Fruit fly (Drosophila melanogaster) whole organism, embryonic: ENCODE measurements around the gene CG15425.

Source experiments
- Atf3 ChIP-seq: fragments of 200-800 bp; sonication (Bioruptor generic); optimal IDR thresholded peaks from 3 replicates; lab custom pipeline; 2016; ENCODE audit warnings: missing biosample characterization, missing genetic modification characterization
- Blimp-1 ChIP-seq: fragments of 200-800 bp; sonication (Bioruptor generic); optimal IDR thresholded peaks from 3 replicates; lab custom pipeline; 2018; ENCODE audit warnings: missing biosample characterization, missing genetic modification characterization, mild to moderate bottlenecking, moderate library complexity, missing genetic modification reagents
- CG10462 ChIP-seq: fragments of 200-800 bp; sonication (Bioruptor generic); optimal IDR thresholded peaks from 2 replicates; lab custom pipeline; 2016; ENCODE audit warnings: missing biosample characterization, missing genetic modification characterization
- CG11504 ChIP-seq: fragments of 200-800 bp; sonication (Bioruptor generic); optimal IDR thresholded peaks from 3 replicates; lab custom pipeline; 2019; ENCODE audit warnings: missing biosample characterization, mild to moderate bottlenecking, missing genetic modification characterization, moderate library complexity
- CG12104 ChIP-seq: fragments of 200-800 bp; sonication (Bioruptor generic); optimal IDR thresholded peaks from 3 replicates; lab custom pipeline; 2016; ENCODE audit warnings: missing biosample characterization, missing genetic modification characterization
- CG1233 ChIP-seq: fragments of 200-800 bp; sonication (Bioruptor generic); optimal IDR thresholded peaks from 4 replicates; lab custom pipeline; 2018; ENCODE audit warnings: missing biosample characterization, mild to moderate bottlenecking, missing genetic modification characterization
- CG12391 ChIP-seq: fragments of 200-800 bp; sonication (Bioruptor generic); optimal IDR thresholded peaks from 3 replicates; lab custom pipeline; 2018; ENCODE audit warnings: missing biosample characterization, mild to moderate bottlenecking, missing genetic modification characterization, moderate library complexity
- CG17359 ChIP-seq: fragments of 200-800 bp; sonication (Bioruptor generic); optimal IDR thresholded peaks from 3 replicates; lab custom pipeline; 2018; ENCODE audit warnings: missing biosample characterization, mild to moderate bottlenecking, missing genetic modification characterization, moderate library complexity
- CG17912 ChIP-seq: fragments of 200-800 bp; sonication (Bioruptor generic); optimal IDR thresholded peaks from 2 replicates; lab custom pipeline; 2018; ENCODE audit warnings: missing biosample characterization, mild to moderate bottlenecking, missing genetic modification characterization
- CG18619 ChIP-seq: fragments of 200-800 bp; sonication (Bioruptor generic); optimal IDR thresholded peaks from 3 replicates; lab custom pipeline; 2017; ENCODE audit warnings: missing biosample characterization, mild to moderate bottlenecking, missing genetic modification characterization
- CG31441 ChIP-seq: fragments of 200-800 bp; sonication (Bioruptor generic); IDR thresholded peaks from 2 replicates; pipeline ENCODE4 v1.3.6; 2022; ENCODE audit warnings: missing biosample characterization, missing genetic modification characterization
- CG3407 ChIP-seq: fragments of 200-800 bp; sonication (Bioruptor generic); optimal IDR thresholded peaks from 2 replicates; lab custom pipeline; 2018; ENCODE audit warnings: missing biosample characterization, mild to moderate bottlenecking, missing genetic modification characterization
- CG3838 ChIP-seq: fragments of 200-800 bp; sonication (Bioruptor generic); optimal IDR thresholded peaks from 3 replicates; lab custom pipeline; 2016; ENCODE audit warnings: missing biosample characterization, missing genetic modification characterization
- CG3847 ChIP-seq: fragments of 200-800 bp; sonication (Bioruptor generic); IDR thresholded peaks from 2 replicates; pipeline ENCODE4 v1.3.6; 2022; ENCODE audit warnings: missing biosample characterization, missing genetic modification characterization
- CG4282 ChIP-seq: fragments of 200-800 bp; sonication (Bioruptor generic); optimal IDR thresholded peaks from 2 replicates; lab custom pipeline; 2016; ENCODE audit warnings: missing biosample characterization, missing genetic modification characterization
- CG43689 ChIP-seq: fragments of 200-800 bp; sonication (Bioruptor generic); IDR thresholded peaks from 2 replicates; pipeline ENCODE4 v1.3.6; 2022; ENCODE audit warnings: missing biosample characterization, missing genetic modification characterization
- CG4854 ChIP-seq: fragments of 200-800 bp; sonication (Bioruptor generic); optimal IDR thresholded peaks from 2 replicates; lab custom pipeline; 2016; ENCODE audit warnings: missing biosample characterization, missing genetic modification characterization, inconsistent platforms
- CG7556 ChIP-seq: fragments of 200-800 bp; sonication (Bioruptor generic); optimal IDR thresholded peaks from 2 replicates; lab custom pipeline; 2017; ENCODE audit warnings: missing biosample characterization, mild to moderate bottlenecking, missing genetic modification characterization
- CG7963 ChIP-seq: fragments of 200-800 bp; sonication (Bioruptor generic); IDR thresholded peaks from 3 replicates; pipeline ENCODE4 v1.3.6; 2022; ENCODE audit warnings: missing biosample characterization, missing genetic modification characterization; ENCODE audit not compliant: partially characterized antibody
- CHES-1-like ChIP-seq: fragments of 200-800 bp; sonication (Bioruptor generic); optimal IDR thresholded peaks from 2 replicates; lab custom pipeline; 2016; ENCODE audit warnings: missing biosample characterization, missing genetic modification characterization
- Dip3 ChIP-seq: fragments of 200-800 bp; sonication (Bioruptor generic); optimal IDR thresholded peaks from 3 replicates; lab custom pipeline; 2016; ENCODE audit warnings: missing biosample characterization, missing genetic modification characterization
- Dll ChIP-seq: fragments of 200-800 bp; sonication (Bioruptor generic); IDR thresholded peaks from 4 replicates; pipeline ENCODE4 v1.3.6; 2022; ENCODE audit warnings: missing biosample characterization, missing genetic modification characterization; ENCODE audit not compliant: partially characterized antibody
- E2f1 ChIP-seq: fragments of 200-800 bp; sonication (Bioruptor generic); IDR thresholded peaks from 2 replicates; pipeline ENCODE4 v1.3.6; 2022; ENCODE audit warnings: missing biosample characterization, missing genetic modification characterization
- Fer1 ChIP-seq: fragments of 200-800 bp; sonication (Bioruptor generic); optimal IDR thresholded peaks from 2 replicates; lab custom pipeline; 2017; ENCODE audit warnings: missing biosample characterization, mild to moderate bottlenecking, missing genetic modification characterization
- HLHmδ ChIP-seq: fragments of 200-800 bp; sonication (Bioruptor generic); optimal IDR thresholded peaks from 2 replicates; lab custom pipeline; 2018; ENCODE audit warnings: missing biosample characterization, mild to moderate bottlenecking, missing genetic modification characterization, moderate library complexity
- Jarid2 ChIP-seq: fragments of 200-800 bp; sonication (Bioruptor generic); optimal IDR thresholded peaks from 3 replicates; lab custom pipeline; 2017; ENCODE audit warnings: mild to moderate bottlenecking, missing biosample characterization, missing genetic modification reagents, missing genetic modification characterization
- NFAT ChIP-seq: fragments of 200-800 bp; sonication (Bioruptor generic); IDR thresholded peaks from 2 replicates; pipeline ENCODE4 v1.3.6; 2022; ENCODE audit warnings: missing biosample characterization, missing genetic modification characterization
- cad ChIP-seq: fragments of >200 bp; optimal IDR thresholded peaks from 2 replicates; lab custom pipeline; 2017; ENCODE audit warnings: missing biosample characterization, missing genetic modification characterization
- croc ChIP-seq: fragments of 200-800 bp; sonication (Bioruptor generic); conservative IDR thresholded peaks from 3 replicates; pipeline ENCODE4 v1.3.6; 2022; ENCODE audit warnings: missing biosample characterization, missing genetic modification characterization
- fd96Cb ChIP-seq: fragments of 200-800 bp; sonication (Bioruptor generic); optimal IDR thresholded peaks from 2 replicates; lab custom pipeline; 2018; ENCODE audit warnings: missing biosample characterization, mild to moderate bottlenecking, missing genetic modification characterization, moderate library complexity
- gro ChIP-seq: fragments of 200-800 bp; sonication (Bioruptor generic); optimal IDR thresholded peaks from 2 replicates; lab custom pipeline; 2016; ENCODE audit warnings: missing biosample characterization, missing genetic modification characterization
- gt ChIP-seq: fragments of 200-800 bp; sonication (Bioruptor generic); IDR thresholded peaks from 2 replicates; pipeline ENCODE4 v1.3.6; 2022; ENCODE audit warnings: missing biosample characterization, missing genetic modification characterization
- hb ChIP-seq: fragments of 200-800 bp; sonication (Bioruptor generic); IDR thresholded peaks from 3 replicates; pipeline ENCODE4 v1.3.6; 2022; ENCODE audit warnings: missing biosample characterization, missing genetic modification characterization; ENCODE audit not compliant: partially characterized antibody
- kni ChIP-seq: fragments of 200-800 bp; sonication (Bioruptor generic); optimal IDR thresholded peaks from 3 replicates; lab custom pipeline; 2017; ENCODE audit warnings: mild to moderate bottlenecking, missing biosample characterization, missing genetic modification reagents, missing genetic modification characterization
- lbe ChIP-seq: fragments of 200-800 bp; sonication (Bioruptor generic); optimal IDR thresholded peaks from 2 replicates; lab custom pipeline; 2016; ENCODE audit warnings: missing biosample characterization, mild to moderate bottlenecking, missing genetic modification characterization
- lov ChIP-seq, 2 experiments: fragments of 200-800 bp in 1 of 2; fragments of >200 bp in 1 of 2; sonication (Bioruptor generic) in 1 of 2; IDR thresholded peaks in 1 of 2; optimal IDR thresholded peaks in 1 of 2; 2 replicates in 1 of 2; 3 replicates in 1 of 2; pipeline versions ENCODE4 v1.3.6 to Lab custom; 2017 to 2022; ENCODE audit warnings: missing biosample characterization in 1 of 2, missing genetic modification characterization in 1 of 2
- maf-S ChIP-seq: fragments of 200-800 bp; sonication (Bioruptor generic); optimal IDR thresholded peaks from 2 replicates; lab custom pipeline; 2016; ENCODE audit warnings: missing biosample characterization, missing genetic modification characterization
- nau ChIP-seq: fragments of 200-800 bp; sonication (Bioruptor generic); optimal IDR thresholded peaks from 3 replicates; lab custom pipeline; 2017; ENCODE audit warnings: missing biosample characterization, mild to moderate bottlenecking, missing genetic modification characterization, missing genetic modification reagents
- nom ChIP-seq: fragments of 200-800 bp; sonication (Bioruptor generic); optimal IDR thresholded peaks from 2 replicates; lab custom pipeline; 2017; ENCODE audit warnings: missing biosample characterization, missing genetic modification characterization, mild to moderate bottlenecking, moderate library complexity, missing genetic modification reagents
- pita ChIP-seq: fragments of 200-800 bp; sonication (Bioruptor generic); optimal IDR thresholded peaks from 2 replicates; lab custom pipeline; 2017; ENCODE audit warnings: missing biosample characterization, mild to moderate bottlenecking, missing genetic modification characterization
- ranshi ChIP-seq: fragments of 200-800 bp; sonication (Bioruptor generic); IDR thresholded peaks from 2 replicates; pipeline ENCODE4 v1.3.6; 2022; ENCODE audit warnings: missing biosample characterization, missing genetic modification characterization
- repo ChIP-seq: fragments of 200-800 bp; sonication (Bioruptor generic); optimal IDR thresholded peaks from 2 replicates; lab custom pipeline; 2016; ENCODE audit warnings: missing biosample characterization, missing genetic modification characterization
- run ChIP-seq: fragments of 200-800 bp; sonication (Bioruptor generic); optimal IDR thresholded peaks from 3 replicates; lab custom pipeline; 2018; ENCODE audit warnings: missing biosample characterization, mild to moderate bottlenecking, missing genetic modification characterization
- sens-2 ChIP-seq: fragments of 200-800 bp; sonication (Bioruptor generic); IDR thresholded peaks from 2 replicates; pipeline ENCODE4 v1.3.6; 2022; ENCODE audit warnings: missing biosample characterization, missing genetic modification characterization
- sima ChIP-seq: fragments of 200-800 bp; sonication (Bioruptor generic); optimal IDR thresholded peaks from 2 replicates; lab custom pipeline; 2016; ENCODE audit warnings: missing biosample characterization, missing genetic modification characterization
- sob ChIP-seq: fragments of 200-800 bp; sonication (Bioruptor generic); IDR thresholded peaks from 2 replicates; pipeline ENCODE4 v1.3.6; 2022; ENCODE audit warnings: missing biosample characterization, missing genetic modification characterization
- wor ChIP-seq: fragments of 200-800 bp; sonication (Bioruptor generic); IDR thresholded peaks from 2 replicates; pipeline ENCODE4 v1.3.6; 2022; ENCODE audit warnings: missing biosample characterization, missing genetic modification characterization
- zen2 ChIP-seq: fragments of 200-800 bp; sonication (Bioruptor generic); IDR thresholded peaks from 3 replicates; pipeline ENCODE4 v1.3.6; 2022; ENCODE audit warnings: missing biosample characterization, missing genetic modification characterization; ENCODE audit not compliant: partially characterized antibody

Gene CG15425

dm6 chr2L:4282681-4283343 lies 25.4 kb downstream of the CG15425 start, which contains the start of gene tutl (continued):
- TF ChIP-seq wor (peak; percentile 69), zen2 (GFP tag; lab: Robert Waterston, UW) (peak; percentile 65), CG31441 (GFP tag; lab: Robert Waterston, UW) (peak; percentile 82), CG18619 (peak; percentile 82), gt (0 out of 2 replicates have a peak, but pooled peaks have one; percentile 29), fd96Cb (peak; percentile 79), CG17359 (tag; lab: Kevin White, UChicago) (peak; percentile 73), CG3847 (GFP tag; lab: Robert Waterston, UW) (peak; percentile 79), Atf3 (peak; percentile 75), hb (GFP tag; lab: Robert Waterston, UW) (no peak), CG4282 (peak; percentile 47), nom (GFP tag; lab: Kevin White, UChicago) (peak; percentile 65), kni (GFP tag; lab: Kevin White, UChicago) (peak; percentile 94), CG4854 (GFP tag; lab: Kevin White, UChicago) (peak; percentile 48), sob (peak; percentile 78), CG12104 (GFP tag; lab: Kevin White, UChicago) (peak; percentile 65), E2f1 (GFP tag; lab: Robert Waterston, UW) (peak; percentile 77), Dll (GFP tag; lab: Robert Waterston, UW) (peak; percentile 17; the same call in 1 of the 4 replicates), CG43689 (GFP tag; lab: Robert Waterston, UW) (peak; percentile 4; the same call in 1 of the 2 replicates), lbe (GFP tag; lab: Kevin White, UChicago) (peak; percentile 86), Dip3 (GFP tag; lab: Kevin White, UChicago) (peak; percentile 50), CG3407 (peak; percentile 51), HLHmδ (peak; percentile 45), sens-2 (GFP tag; lab: Robert Waterston, UW) (peak; percentile 66), CG7556 (GFP tag; lab: Kevin White, UChicago) (peak; percentile 89), ranshi (GFP tag; lab: Robert Waterston, UW) (peak; percentile 81), pita (GFP tag; lab: Kevin White, UChicago) (no peak), CG10462 (GFP tag; lab: Kevin White, UChicago) (peak; percentile 68), Jarid2 (GFP tag; lab: Kevin White, UChicago) (peak; percentile 98), croc (GFP tag; lab: Robert Waterston, UW) (peak; percentile 84), cad (peak; percentile 55), CG1233 (GFP tag; lab: Kevin White, UChicago) (peak; percentile 67), maf-S (GFP tag; lab: Kevin White, UChicago) (peak; percentile 86), NFAT (peak; percentile 73), CG12391 (peak; percentile 80), CHES-1-like (peak; percentile 76), gro (GFP tag; lab: Kevin White, UChicago) (peak; percentile 23), nau (GFP tag; lab: Kevin White, UChicago) (peak; percentile 63), lov (optimal IDR thresholded peaks at IDR 0.05; lab: Kevin White, UChicago) (no peak), lov (GFP tag; IDR thresholded peaks at IDR 0.05; lab: Robert Waterston, UW) (peak; percentile 74; the same call in 2 of the 3 replicates), repo (GFP tag; lab: Kevin White, UChicago) (peak; percentile 76), Fer1 (GFP tag; lab: Kevin White, UChicago) (peak; percentile 73), run (tag; lab: Kevin White, UChicago) (no peak), CG11504 (tag; lab: Kevin White, UChicago) (peak; percentile 83), CG3838 (no peak), sima (GFP tag; lab: Kevin White, UChicago) (peak; percentile 20), Blimp-1 (GFP tag; lab: Kevin White, UChicago) (peak; percentile 84), CG17912 (GFP tag; lab: Kevin White, UChicago) (no peak), CG7963 (GFP tag; lab: Robert Waterston, UW) (no peak)
